Worm (Caenorhabditis elegans) whole organism, L2 larva: Measurements from ENCODE around the gene hsp-110.

ENCODE experiments used
- C34F6.9 ChIP-seq: fragments of 150-350 bp; optimal IDR thresholded peaks from 2 replicates; lab custom pipeline; 2014; ENCODE audit warnings: missing biosample characterization, missing genetic modification characterization
- F13H6.1 ChIP-seq: sonication (generic microtip); optimal IDR thresholded peaks from 2 replicates; lab custom pipeline; 2016; ENCODE audit warnings: missing genetic modification characterization, missing compliant biosample characterization
- R02D3.7 ChIP-seq: fragments of 150-350 bp; optimal IDR thresholded peaks from 2 replicates; lab custom pipeline; 2014; ENCODE audit warnings: missing biosample characterization, missing genetic modification characterization
- Y55F3AM.14 ChIP-seq: fragments of 200-800 bp; sonication (Bioruptor generic); optimal IDR thresholded peaks from 2 replicates; lab custom pipeline; 2018; ENCODE audit warnings: mild to moderate bottlenecking, missing genetic modification characterization, missing compliant biosample characterization
- ZK546.5 ChIP-seq: sonication (generic microtip); optimal IDR thresholded peaks from 2 replicates; lab custom pipeline; 2017; ENCODE audit warnings: missing biosample characterization, missing genetic modification characterization
- alr-1 ChIP-seq: fragments of 150-350 bp; optimal IDR thresholded peaks from 2 replicates; lab custom pipeline; 2014; ENCODE audit warnings: missing biosample characterization, missing genetic modification characterization
- aly-2 ChIP-seq: fragments of 150-350 bp; optimal IDR thresholded peaks from 2 replicates; lab custom pipeline; 2014; ENCODE audit warnings: missing biosample characterization, missing genetic modification characterization
- ama-1 ChIP-seq: fragments of 150-350 bp; optimal IDR thresholded peaks from 2 replicates; lab custom pipeline; 2018; ENCODE audit warnings: inconsistent platforms
- blmp-1 ChIP-seq: sonication (generic microtip); optimal IDR thresholded peaks from 2 replicates; lab custom pipeline; 2017; ENCODE audit warnings: missing genetic modification characterization, mild to moderate bottlenecking, missing compliant biosample characterization, antibody characterized with exemption, moderate library complexity; ENCODE audit not compliant: insufficient read depth
- ceh-16 ChIP-seq: fragments of 150-350 bp; optimal IDR thresholded peaks from 2 replicates; lab custom pipeline; 2014; ENCODE audit warnings: missing biosample characterization, missing genetic modification characterization
- ceh-82 ChIP-seq: fragments of 150-350 bp; optimal IDR thresholded peaks from 2 replicates; lab custom pipeline; 2014; ENCODE audit warnings: missing biosample characterization, missing genetic modification characterization
- crh-2 ChIP-seq: sonication (generic microtip); optimal IDR thresholded peaks from 2 replicates; lab custom pipeline; 2017; ENCODE audit warnings: missing biosample characterization, missing genetic modification characterization
- dmd-4 ChIP-seq: sonication (generic microtip); optimal IDR thresholded peaks from 2 replicates; lab custom pipeline; 2017; ENCODE audit warnings: missing biosample characterization, missing genetic modification characterization
- egl-27 ChIP-seq: sonication (generic microtip); optimal IDR thresholded peaks from 3 replicates; lab custom pipeline; 2017; ENCODE audit warnings: missing biosample characterization, missing genetic modification reagents, missing genetic modification characterization
- elt-1 ChIP-seq: fragments of 150-350 bp; optimal IDR thresholded peaks from 2 replicates; lab custom pipeline; 2014; ENCODE audit warnings: missing biosample characterization, missing genetic modification characterization
- elt-3 ChIP-seq: sonication (generic microtip); optimal IDR thresholded peaks from 2 replicates; lab custom pipeline; 2017; ENCODE audit warnings: missing biosample characterization, missing genetic modification characterization
- fos-1 ChIP-seq: fragments of 150-350 bp; optimal IDR thresholded peaks from 2 replicates; lab custom pipeline; 2014; ENCODE audit warnings: missing biosample characterization, missing genetic modification characterization
- gmeb-1 ChIP-seq: fragments of 150-350 bp; optimal IDR thresholded peaks from 2 replicates; lab custom pipeline; 2014; ENCODE audit warnings: missing biosample characterization, missing genetic modification characterization
- lin-11 ChIP-seq: fragments of 150-350 bp; sonication (generic microtip); optimal IDR thresholded peaks from 2 replicates; lab custom pipeline; 2014; ENCODE audit warnings: missing biosample characterization, missing genetic modification characterization, inconsistent platforms, mixed read lengths
- lin-13 ChIP-seq: fragments of 150-350 bp; optimal IDR thresholded peaks from 2 replicates; lab custom pipeline; 2014; ENCODE audit warnings: missing biosample characterization, missing genetic modification reagents, missing genetic modification characterization
- lin-39 ChIP-seq: fragments of 150-350 bp; optimal IDR thresholded peaks from 2 replicates; lab custom pipeline; 2014; ENCODE audit warnings: missing biosample characterization, missing genetic modification reagents, missing genetic modification characterization
- lsy-2 ChIP-seq, 2 experiments: fragments of 150-350 bp in 1 of 2; sonication (generic microtip) in 1 of 2; optimal IDR thresholded peaks; 2 replicates each; lab custom pipeline; 2014 to 2017; ENCODE audit warnings: missing biosample characterization in 2 of 2, missing genetic modification characterization in 2 of 2
- mab-5 ChIP-seq: fragments of 150-350 bp; optimal IDR thresholded peaks from 2 replicates; lab custom pipeline; 2014; ENCODE audit warnings: missing biosample characterization, missing genetic modification characterization
- mbf-1 ChIP-seq: sonication (generic microtip); optimal IDR thresholded peaks from 2 replicates; lab custom pipeline; 2017; ENCODE audit warnings: missing biosample characterization, missing genetic modification characterization
- mdl-1 ChIP-seq, 2 experiments: fragments of 150-350 bp in 1 of 2; sonication (generic microtip) in 1 of 2; optimal IDR thresholded peaks; 2 replicates each; lab custom pipeline; 2017; ENCODE audit warnings: missing biosample characterization in 2 of 2, missing genetic modification characterization in 2 of 2
- nhr-10 ChIP-seq: sonication (generic microtip); optimal IDR thresholded peaks from 2 replicates; lab custom pipeline; 2017; ENCODE audit warnings: missing biosample characterization, missing genetic modification characterization
- nhr-11 ChIP-seq: fragments of 150-350 bp; optimal IDR thresholded peaks from 2 replicates; lab custom pipeline; 2014; ENCODE audit warnings: missing biosample characterization, missing genetic modification characterization
- nhr-12 ChIP-seq: fragments of 150-350 bp; optimal IDR thresholded peaks from 2 replicates; lab custom pipeline; 2014; ENCODE audit warnings: missing biosample characterization, missing genetic modification characterization
- nhr-129 ChIP-seq: fragments of 150-350 bp; optimal IDR thresholded peaks from 2 replicates; lab custom pipeline; 2014; ENCODE audit warnings: missing biosample characterization, missing genetic modification characterization
- nhr-21 ChIP-seq: fragments of 150-350 bp; optimal IDR thresholded peaks from 2 replicates; lab custom pipeline; 2014; ENCODE audit warnings: missing biosample characterization, missing genetic modification characterization
- nhr-23 ChIP-seq: fragments of 150-350 bp; optimal IDR thresholded peaks from 2 replicates; lab custom pipeline; 2014; ENCODE audit warnings: missing biosample characterization, missing genetic modification reagents, missing genetic modification characterization
- nhr-237 ChIP-seq: fragments of 150-350 bp; optimal IDR thresholded peaks from 2 replicates; lab custom pipeline; 2014; ENCODE audit warnings: missing biosample characterization, missing genetic modification characterization
- nhr-25 ChIP-seq: fragments of 150-350 bp; sonication (generic microtip); optimal IDR thresholded peaks from 3 replicates; lab custom pipeline; 2014; ENCODE audit warnings: missing biosample characterization, missing genetic modification characterization
- nhr-6 ChIP-seq: fragments of 150-350 bp; optimal IDR thresholded peaks from 2 replicates; lab custom pipeline; 2014; ENCODE audit warnings: missing biosample characterization, missing genetic modification characterization
- nhr-77 ChIP-seq: fragments of 150-350 bp; optimal IDR thresholded peaks from 2 replicates; lab custom pipeline; 2014; ENCODE audit warnings: missing biosample characterization, missing genetic modification characterization
- peb-1 ChIP-seq: fragments of 150-350 bp; optimal IDR thresholded peaks from 2 replicates; lab custom pipeline; 2014; ENCODE audit warnings: missing biosample characterization, missing genetic modification characterization
- sem-4 ChIP-seq: fragments of 150-350 bp; optimal IDR thresholded peaks from 2 replicates; lab custom pipeline; 2014; ENCODE audit warnings: missing biosample characterization, missing genetic modification reagents, missing genetic modification characterization
- skn-1 ChIP-seq: sonication (generic microtip); optimal IDR thresholded peaks from 2 replicates; lab custom pipeline; 2017; ENCODE audit warnings: missing biosample characterization, missing genetic modification characterization
- sma-3 ChIP-seq: sonication (generic microtip); optimal IDR thresholded peaks from 2 replicates; lab custom pipeline; 2016; ENCODE audit warnings: missing genetic modification reagents, missing genetic modification characterization, missing compliant biosample characterization
- sma-9 ChIP-seq, 2 experiments: fragments of 150-350 bp in 1 of 2; sonication (generic microtip) in 1 of 2; optimal IDR thresholded peaks; 2 replicates each; lab custom pipeline; 2014 to 2016; ENCODE audit warnings: missing genetic modification characterization in 2 of 2, mild to moderate bottlenecking in 1 of 2, missing biosample characterization in 1 of 2, missing compliant biosample characterization in 1 of 2, missing genetic modification reagents in 1 of 2, moderate library complexity in 1 of 2
- snpc-4 ChIP-seq: fragments of 150-350 bp; optimal IDR thresholded peaks from 2 replicates; lab custom pipeline; 2014; ENCODE audit warnings: missing biosample characterization, missing genetic modification characterization
- unc-39 ChIP-seq: fragments of 150-350 bp; optimal IDR thresholded peaks from 2 replicates; lab custom pipeline; 2014; ENCODE audit warnings: missing biosample characterization, missing genetic modification characterization
- unc-55 ChIP-seq: fragments of 150-350 bp; sonication (generic microtip); optimal IDR thresholded peaks from 3 replicates; lab custom pipeline; 2014; ENCODE audit warnings: missing biosample characterization, missing genetic modification reagents, missing genetic modification characterization
- unc-62 ChIP-seq: fragments of 150-350 bp; optimal IDR thresholded peaks from 2 replicates; lab custom pipeline; 2014; ENCODE audit warnings: missing biosample characterization, missing genetic modification reagents, missing genetic modification characterization
- zag-1 ChIP-seq: fragments of 150-350 bp; optimal IDR thresholded peaks from 2 replicates; lab custom pipeline; 2014; ENCODE audit warnings: missing biosample characterization, missing genetic modification characterization
- ztf-1 ChIP-seq: fragments of 200-800 bp; sonication (Bioruptor generic); conservative IDR thresholded peaks from 2 replicates; pipeline ENCODE4 v1.3.6; 2022; ENCODE audit warnings: missing genetic modification characterization, missing compliant biosample characterization
- ztf-11 ChIP-seq: sonication (generic microtip); optimal IDR thresholded peaks from 2 replicates; lab custom pipeline; 2017; ENCODE audit warnings: missing biosample characterization, missing genetic modification characterization
- ztf-4 ChIP-seq: fragments of 150-350 bp; optimal IDR thresholded peaks from 2 replicates; lab custom pipeline; 2014; ENCODE audit warnings: missing biosample characterization, missing genetic modification characterization

Gene hsp-110

DNA sequence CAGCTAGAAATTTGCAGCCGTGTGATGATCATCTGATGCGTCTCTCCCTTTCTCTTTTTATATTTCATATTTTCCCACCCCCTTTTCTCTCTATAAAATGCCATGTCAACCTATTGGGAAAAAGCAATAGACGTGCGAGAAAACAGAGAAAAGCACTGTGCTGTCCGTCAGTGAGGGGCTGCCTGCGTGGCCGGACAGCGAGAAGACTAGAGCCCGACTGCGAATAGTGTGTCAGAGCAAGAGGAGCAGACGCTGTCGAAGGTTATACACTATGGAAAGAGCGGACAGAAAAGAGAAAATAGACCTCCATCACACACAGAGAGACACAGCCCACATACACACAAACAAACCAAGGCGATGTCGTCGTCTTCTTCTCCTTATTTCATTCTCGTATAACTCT, 21.6 kb downstream of the hsp-110 start:
- TF ChIP-seq mab-5 (tag; lab: Kevin White, UChicago) (no peak), fos-1 (tag; lab: Kevin White, UChicago) (peak; percentile 59), nhr-11 (tag; lab: Kevin White, UChicago) (no peak), ZK546.5 (tag; lab: Kevin White, UChicago) (no peak), peb-1 (no peak), ztf-11 (tag; lab: Kevin White, UChicago) (no peak), alr-1 (tag; lab: Kevin White, UChicago) (no peak), ceh-82 (no peak), skn-1 (tag; lab: Kevin White, UChicago) (peak; percentile 5), unc-39 (no peak), elt-3 (tag; lab: Kevin White, UChicago) (no peak), sma-9 (GFP tag; optimal IDR thresholded peaks at IDR 0.05; lab: Kevin White, UChicago) (peak; percentile 36), sma-9 (tag; optimal IDR thresholded peaks at IDR 0.05; lab: Kevin White, UChicago) (no peak), mbf-1 (tag; lab: Kevin White, UChicago) (no peak), unc-62 (GFP tag; lab: Kevin White, UChicago) (no peak), nhr-129 (tag; lab: Kevin White, UChicago) (peak; percentile 82), lin-11 (tag; lab: Kevin White, UChicago) (peak; percentile 47), ztf-4 (tag; lab: Kevin White, UChicago) (no peak), nhr-12 (tag; lab: Kevin White, UChicago) (no peak), mdl-1 (tag; optimal IDR thresholded peaks at IDR 0.05; lab: Kevin White, UChicago) (peak in 1 of 2 experiments; percentile 13), egl-27 (tag; lab: Kevin White, UChicago) (no peak), F13H6.1 (tag; lab: Kevin White, UChicago) (peak; percentile 76), nhr-77 (tag; lab: Kevin White, UChicago) (no peak), gmeb-1 (tag; lab: Kevin White, UChicago) (peak; percentile 60), nhr-21 (tag; lab: Kevin White, UChicago) (peak; percentile 49), lsy-2 (tag; optimal IDR thresholded peaks at IDR 0.05; lab: Kevin White, UChicago) (peak; percentile 53 to 83), sem-4 (tag; lab: Kevin White, UChicago) (no peak), nhr-237 (no peak), snpc-4 (tag; lab: Kevin White, UChicago) (no peak), ztf-1 (GFP tag; lab: Robert Waterston, UW) (no peak), zag-1 (tag; lab: Kevin White, UChicago) (no peak), Y55F3AM.14 (GFP tag; lab: Kevin White, UChicago) (no peak), nhr-25 (tag; lab: Kevin White, UChicago) (peak; percentile 74), crh-2 (tag; lab: Kevin White, UChicago) (peak; percentile 93), unc-55 (GFP tag; lab: Kevin White, UChicago) (peak; percentile 56), ama-1 (lab: Kevin White, UChicago) (no peak), lin-13 (GFP tag; lab: Kevin White, UChicago) (no peak), elt-1 (no peak), R02D3.7 (tag; lab: Kevin White, UChicago) (no peak), nhr-10 (tag; lab: Kevin White, UChicago) (no peak), lin-39 (no peak), sma-3 (GFP tag; lab: Kevin White, UChicago) (peak; percentile 52), aly-2 (no peak), nhr-6 (tag; lab: Kevin White, UChicago) (no peak), dmd-4 (tag; lab: Kevin White, UChicago) (no peak), C34F6.9 (tag; lab: Kevin White, UChicago) (peak; percentile 79), nhr-23 (no peak), ceh-16 (tag; lab: Kevin White, UChicago) (no peak), blmp-1 (tag; lab: Kevin White, UChicago) (peak; percentile 55)
